Worm (Caenorhabditis elegans) whole organism, mixed stage, embryonic: ENCODE measurements around the gene F14F9.5.

Source experiments
- blmp-1 ChIP-seq: fragments of 150-350 bp; optimal IDR thresholded peaks from 2 replicates; lab custom pipeline; 2014; ENCODE audit warnings: missing biosample characterization, missing genetic modification characterization
- ceh-83 ChIP-seq: fragments of 200-800 bp; sonication (Bioruptor generic); optimal IDR thresholded peaks from 2 replicates; lab custom pipeline; 2018; ENCODE audit warnings: mild to moderate bottlenecking, missing genetic modification characterization, missing compliant biosample characterization
- elt-3 ChIP-seq: fragments of 150-350 bp; optimal IDR thresholded peaks from 2 replicates; lab custom pipeline; 2014; ENCODE audit warnings: missing biosample characterization, missing genetic modification characterization
- lin-32 ChIP-seq: fragments of 200-800 bp; sonication (Bioruptor generic); optimal IDR thresholded peaks from 2 replicates; lab custom pipeline; 2018; ENCODE audit warnings: mild to moderate bottlenecking, missing genetic modification characterization, missing compliant biosample characterization
- nhr-237 ChIP-seq: fragments of 150-350 bp; optimal IDR thresholded peaks from 2 replicates; lab custom pipeline; 2014; ENCODE audit warnings: missing biosample characterization, missing genetic modification characterization
- nhr-28 ChIP-seq: fragments of 150-350 bp; optimal IDR thresholded peaks from 2 replicates; lab custom pipeline; 2014; ENCODE audit warnings: missing biosample characterization, missing genetic modification characterization
- snpc-4 ChIP-seq: fragments of 150-350 bp; optimal IDR thresholded peaks from 2 replicates; lab custom pipeline; 2014; ENCODE audit warnings: missing biosample characterization, missing genetic modification characterization
- unc-62 ChIP-seq: fragments of 150-350 bp; optimal IDR thresholded peaks from 2 replicates; lab custom pipeline; 2014; ENCODE audit warnings: missing biosample characterization, missing genetic modification reagents, missing genetic modification characterization

- TF ChIP-seq snpc-4 (tag; lab: Kevin White, UChicago) (no peak), nhr-237 (no peak), blmp-1 (tag; lab: Kevin White, UChicago) (no peak), nhr-28 (tag; lab: Kevin White, UChicago) (no peak), elt-3 (no peak), lin-32 (GFP tag; lab: Kevin White, UChicago) (no peak), unc-62 (no peak), ceh-83 (GFP tag; lab: Kevin White, UChicago) (no peak)
Measured at ce11 chrV:5102017-5102416, 24.9 kb upstream of the F14F9.5 start, which contains the start of gene srab-1.
